Worm (Caenorhabditis elegans): ENCODE measurements around the gene lin-29.

lin-29 gene

ce11 chrII:11977363-11977762 is 42.2 kb upstream of the lin-29 start, which contains the start of gene Y17G7B.21:
Y17G7B.21 (minus strand) TSS chrII:11977661.
- TF ChIP-seq dpff-1 (tag; optimal IDR thresholded peaks at IDR 0.05) (no peak), snpc-1.1 (tag; optimal IDR thresholded peaks at IDR 0.05; ENCODE audit: insufficient read depth) (no peak), cebp-2 (GFP tag; IDR thresholded peaks at IDR 0.05) (no peak; the same call in 1 of the 2 replicates), unc-130 (GFP tag; optimal IDR thresholded peaks at IDR 0.05) (peak; percentile 35), hrde-1 (tag; optimal IDR thresholded peaks at IDR 0.05; ENCODE audit: borderline replicate concordance) (peak; percentile 89), F23B12.7 (tag; optimal IDR thresholded peaks at IDR 0.05; ENCODE audit: insufficient read depth) (no peak), ccch-3 (GFP tag; optimal IDR thresholded peaks at IDR 0.05) (no peak), lag-1 (GFP tag; IDR thresholded peaks at IDR 0.05) (no peak), let-607 (tag; optimal IDR thresholded peaks at IDR 0.05) (no peak), mes-4 (tag; optimal IDR thresholded peaks at IDR 0.05) (no peak), nhr-179 (tag; optimal IDR thresholded peaks at IDR 0.05) (no peak), aptf-3 (GFP tag; IDR thresholded peaks at IDR 0.05) (no peak), lin-40 (tag; optimal IDR thresholded peaks at IDR 0.05) (no peak), tbx-9 (tag; optimal IDR thresholded peaks at IDR 0.05; ENCODE audit: borderline replicate concordance) (no peak), lsl-1 (GFP tag; optimal IDR thresholded peaks at IDR 0.05) (no peak), snpc-1.3 (tag; optimal IDR thresholded peaks at IDR 0.05; ENCODE audit: insufficient read depth) (no peak), B0336.3 (GFP tag; IDR thresholded peaks at IDR 0.05) (peak; percentile 58; the same call in 1 of the 2 replicates), mxl-1 (tag; optimal IDR thresholded peaks at IDR 0.05) (no peak), F33H1.4 (GFP tag; IDR thresholded peaks at IDR 0.05) (no peak), dox-1 (GFP tag; IDR thresholded peaks at IDR 0.05) (no peak), Y95B8A.8 (GFP tag; IDR thresholded peaks at IDR 0.05) (no peak), hmg-1.2 (GFP tag; IDR thresholded peaks at IDR 0.05) (peak; percentile 15; the same call in 1 of the 2 replicates), Y79H2A.3 (GFP tag; conservative IDR thresholded peaks at IDR 0.05) (no peak), chd-7 (tag; optimal IDR thresholded peaks at IDR 0.05) (peak; percentile 67), sea-2 (GFP tag; IDR thresholded peaks at IDR 0.05) (no peak), lir-1 (GFP tag; conservative IDR thresholded peaks at IDR 0.05) (no peak), xnd-1 (tag; optimal IDR thresholded peaks at IDR 0.05) (peak; percentile 27), die-1 (tag; optimal IDR thresholded peaks at IDR 0.05) (no peak), nhr-80 (tag; optimal IDR thresholded peaks at IDR 0.05) (no peak), ztf-22 (GFP tag; optimal IDR thresholded peaks at IDR 0.05) (no peak), D2030.7 (GFP tag; IDR thresholded peaks at IDR 0.05) (no peak), Y56A3A.18 (GFP tag; IDR thresholded peaks at IDR 0.05) (peak; percentile 25; the same call in 1 of the 2 replicates), snpc-4 (GFP tag; optimal IDR thresholded peaks at IDR 0.05) (no peak), snpc-4 (tag; optimal IDR thresholded peaks at IDR 0.05) (no peak), madf-6 (GFP tag; IDR thresholded peaks at IDR 0.05) (peak; percentile 43), bed-2 (GFP tag; IDR thresholded peaks at IDR 0.05) (no peak), nhr-120 (GFP tag; IDR thresholded peaks at IDR 0.05) (0 out of 2 replicates have a peak, but pooled peaks have one; percentile 81), nfya-2 (GFP tag; IDR thresholded peaks at IDR 0.05) (no peak), C17E4.6 (GFP tag; IDR thresholded peaks at IDR 0.05) (no peak), ztf-6 (GFP tag; IDR thresholded peaks at IDR 0.05) (no peak), F57C9.4 (tag; optimal IDR thresholded peaks at IDR 0.05) (peak; percentile 51), let-526 (GFP tag; IDR thresholded peaks at IDR 0.05) (no peak), C06A6.2 (GFP tag; conservative IDR thresholded peaks at IDR 0.05) (no peak), rpc-1 (optimal IDR thresholded peaks at IDR 0.05) (no peak), rpc-1 (tag; optimal IDR thresholded peaks at IDR 0.05) (no peak), tlf-1 (GFP tag; optimal IDR thresholded peaks at IDR 0.05) (no peak), ztf-3 (GFP tag; optimal IDR thresholded peaks at IDR 0.05) (no peak), F57A8.1 (GFP tag; optimal IDR thresholded peaks at IDR 0.05) (no peak), lsy-27 (tag; optimal IDR thresholded peaks at IDR 0.05; ENCODE audit: borderline replicate concordance, insufficient read depth) (no peak)

Measured in whole organism, young adult.